Worm (Caenorhabditis elegans) whole organism, mixed stage, embryonic: ENCODE results near the gene C06C3.3.

Experiments used
- ceh-83 ChIP-seq: fragments of 200-800 bp; sonication (Bioruptor generic); optimal IDR thresholded peaks from 2 replicates; lab custom pipeline; 2018; ENCODE audit warnings: mild to moderate bottlenecking, missing genetic modification characterization, missing compliant biosample characterization
- ces-1 ChIP-seq: fragments of 150-350 bp; optimal IDR thresholded peaks from 2 replicates; lab custom pipeline; 2014; ENCODE audit warnings: missing biosample characterization, missing genetic modification reagents, missing genetic modification characterization
- lsy-2 ChIP-seq: fragments of 150-350 bp; optimal IDR thresholded peaks from 2 replicates; lab custom pipeline; 2014; ENCODE audit warnings: missing biosample characterization, missing genetic modification characterization
- mep-1 ChIP-seq: fragments of 150-350 bp; optimal IDR thresholded peaks from 2 replicates; lab custom pipeline; 2017; ENCODE audit warnings: missing biosample characterization, missing genetic modification reagents, missing genetic modification characterization, inconsistent platforms
- nhr-2 ChIP-seq: fragments of 150-350 bp; optimal IDR thresholded peaks from 2 replicates; lab custom pipeline; 2014; ENCODE audit warnings: missing biosample characterization, missing genetic modification characterization

C06C3.3 gene

DNA sequence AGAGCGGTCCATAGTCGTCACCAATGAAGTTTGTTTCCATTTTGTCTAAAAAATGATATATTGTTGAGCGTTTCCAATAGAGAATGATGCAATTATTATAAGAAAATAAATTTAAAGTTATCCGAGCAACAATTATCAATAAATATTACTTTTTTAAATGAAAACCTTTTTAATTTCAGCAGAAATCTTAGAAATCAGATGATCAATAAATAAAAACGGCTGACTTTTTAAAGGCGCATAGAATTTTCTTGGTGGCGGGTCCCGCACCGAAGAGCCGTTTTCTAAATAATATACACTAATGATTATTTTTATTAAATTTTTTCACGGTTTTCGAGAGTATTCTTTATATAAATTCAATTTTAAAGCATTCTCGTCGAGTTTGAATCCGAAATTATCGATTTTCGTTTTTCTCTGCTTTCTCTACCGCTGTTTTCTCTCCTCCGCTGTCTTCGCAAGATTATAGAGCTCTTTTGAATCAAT is 49.4 kb downstream of the C06C3.3 start, which contains the start of gene rab-39:
Gene rab-39 (minus strand): TSS at position 51 of the 480 bp plus-strand sequence.
- peak; percentile 12 for TF ChIP-seq lsy-2 (tag; lab: Kevin White, UChicago)
- TF ChIP-seq ceh-83 (GFP tag; lab: Kevin White, UChicago): no peak
- TF ChIP-seq nhr-2 (tag; lab: Kevin White, UChicago): no peak
- peak; percentile 74 for TF ChIP-seq ces-1 (GFP tag; lab: Kevin White, UChicago)
- TF ChIP-seq mep-1: peak; percentile 36
